Fruit fly (Drosophila melanogaster): ENCODE results near the gene tin.

tin gene

DNA sequence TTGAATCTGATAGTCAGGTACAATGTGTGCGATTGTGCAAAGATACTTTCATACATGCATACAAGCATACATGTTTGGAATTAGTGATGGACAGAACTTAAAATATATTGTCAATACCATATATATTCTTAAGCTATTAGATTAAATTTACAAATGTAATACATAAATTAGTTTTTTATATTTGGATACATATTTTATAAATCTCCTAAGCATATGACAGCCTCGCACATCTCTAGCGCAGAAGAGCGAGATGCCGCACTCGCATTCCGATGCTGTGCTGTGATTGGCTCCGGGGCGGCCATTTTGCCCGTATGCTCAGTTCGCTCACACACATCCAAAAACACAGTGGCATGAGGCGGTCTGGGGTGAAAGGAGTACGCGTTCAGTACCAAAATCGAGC, at the start of gene tin:
Gene tin, plus strand, starts transcription at position 383 of the 400 bp plus-strand sequence.
- no peak for TF ChIP-seq CG8478 (optimal IDR thresholded peaks at IDR 0.05)
- TF ChIP-seq CTCF (optimal IDR thresholded peaks at IDR 0.05) = no peak

DNA sequence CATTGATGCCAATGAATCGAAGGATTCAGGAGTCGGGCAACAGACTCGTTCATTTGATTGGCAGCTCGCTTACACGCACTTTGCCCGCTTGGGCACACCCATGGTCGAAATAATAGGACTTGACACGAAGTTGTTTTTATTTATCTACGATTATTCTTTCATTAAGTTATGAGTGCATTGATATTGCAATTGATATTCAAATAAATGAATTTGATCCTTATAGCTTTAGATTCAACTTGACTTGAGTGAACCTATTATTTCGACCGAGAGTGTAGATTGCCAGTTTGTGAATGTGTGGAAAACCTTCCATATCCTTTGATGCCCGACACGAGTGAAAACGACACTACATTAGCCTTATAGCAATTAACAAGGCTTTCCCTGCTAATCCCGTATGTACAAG, 48.2 kb upstream of the tin start:
- TF ChIP-seq CG8478 (optimal IDR thresholded peaks at IDR 0.05) (no peak), CTCF (optimal IDR thresholded peaks at IDR 0.05) (no peak)

DNA sequence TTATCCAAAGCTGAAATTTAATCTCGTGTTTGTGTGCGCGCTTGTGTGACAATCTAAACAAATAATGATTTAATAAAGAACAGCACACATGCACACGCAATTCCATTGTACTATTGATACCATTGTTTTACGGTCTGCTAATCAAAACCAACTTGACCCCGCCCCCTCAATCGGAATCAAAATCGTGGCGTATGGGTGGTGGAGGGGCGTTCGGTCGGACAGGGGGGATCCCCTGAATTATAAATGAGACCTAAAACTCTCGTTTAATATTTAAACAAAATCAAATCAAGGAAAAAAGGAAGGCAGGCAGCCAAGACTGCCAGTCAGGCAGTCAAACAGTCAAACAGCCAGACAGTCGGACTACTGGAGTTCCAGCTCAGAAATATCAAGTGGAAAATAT, 47.6 kb upstream of the tin start:
- TF ChIP-seq CG8478 (optimal IDR thresholded peaks at IDR 0.05) = no peak
- no peak for TF ChIP-seq CTCF (optimal IDR thresholded peaks at IDR 0.05)

DNA sequence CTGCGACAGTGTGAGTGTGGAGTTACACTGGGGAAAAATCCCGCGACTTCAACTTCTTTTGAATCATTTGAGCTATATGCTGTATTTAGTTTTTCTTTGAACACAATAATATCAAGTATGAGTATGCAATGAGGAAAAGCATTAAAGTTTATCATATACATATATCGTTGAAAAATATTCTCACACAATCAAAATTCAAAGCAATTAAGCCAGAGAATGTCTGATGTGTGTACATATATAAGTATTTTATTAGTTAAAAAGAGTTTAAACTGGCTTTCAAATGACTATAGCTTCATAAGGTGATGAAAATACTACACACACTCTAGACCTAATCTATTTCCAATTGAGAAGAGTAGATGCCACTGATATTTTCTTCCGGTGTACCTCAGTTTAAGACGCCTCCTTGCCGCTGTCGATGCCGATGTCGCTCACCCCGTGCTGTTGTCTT, 42.0 kb upstream of the tin start:
- TF ChIP-seq CTCF (optimal IDR thresholded peaks at IDR 0.05) (no peak), CG8478 (optimal IDR thresholded peaks at IDR 0.05) (no peak)

DNA sequence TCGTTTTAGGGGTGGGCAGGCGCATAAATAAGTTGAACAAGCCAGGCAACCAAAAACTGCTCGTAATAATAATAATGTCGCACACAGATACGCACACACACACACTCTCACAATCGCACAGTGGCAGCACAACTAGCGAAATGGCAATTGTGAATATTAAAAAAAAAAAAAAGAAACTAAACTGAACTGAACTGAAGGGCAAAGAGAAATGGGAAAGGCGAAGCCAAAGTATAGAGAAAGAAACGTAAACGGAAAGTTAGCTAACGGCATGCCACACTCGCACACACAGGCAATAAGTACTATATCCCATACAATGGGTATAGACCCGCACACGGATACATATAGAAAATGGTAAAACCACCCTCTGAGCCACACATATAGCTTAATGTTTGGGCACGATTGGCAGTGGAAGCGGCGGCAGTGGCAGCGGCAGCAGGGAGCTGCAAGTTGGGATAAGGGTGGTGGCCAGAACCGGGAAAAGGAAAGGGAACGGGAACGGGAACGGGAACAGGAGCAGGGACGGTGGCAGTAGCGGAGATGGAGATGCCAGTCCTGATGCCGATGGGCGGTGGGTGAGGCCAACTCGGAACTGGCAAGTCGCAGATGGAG, 40.4 kb upstream of the tin start:
- TF ChIP-seq CG8478 (optimal IDR thresholded peaks at IDR 0.05) (no peak), CTCF (optimal IDR thresholded peaks at IDR 0.05) (no peak)

DNA sequence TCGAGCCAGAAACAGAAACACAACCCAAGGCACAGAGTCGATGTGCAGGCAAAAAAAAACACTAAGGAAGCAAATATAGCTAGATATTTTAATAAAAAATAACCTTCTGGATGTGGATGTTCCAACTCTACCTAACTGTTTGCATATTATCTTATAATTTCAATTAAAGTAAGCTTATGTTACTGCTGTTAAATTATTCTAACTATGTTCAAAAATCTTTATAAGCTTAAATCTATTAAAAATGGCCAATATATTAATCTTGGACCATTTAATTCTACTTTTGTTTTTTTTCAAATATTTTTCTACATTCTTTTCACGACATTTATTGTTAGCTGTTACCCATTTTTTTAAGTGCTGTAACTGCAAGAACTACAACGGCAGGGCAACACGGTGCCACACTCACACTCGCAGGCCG, 39.8 kb upstream of the tin start:
- TF ChIP-seq CG8478 (optimal IDR thresholded peaks at IDR 0.05) = no peak
- no peak for TF ChIP-seq CTCF (optimal IDR thresholded peaks at IDR 0.05)

DNA sequence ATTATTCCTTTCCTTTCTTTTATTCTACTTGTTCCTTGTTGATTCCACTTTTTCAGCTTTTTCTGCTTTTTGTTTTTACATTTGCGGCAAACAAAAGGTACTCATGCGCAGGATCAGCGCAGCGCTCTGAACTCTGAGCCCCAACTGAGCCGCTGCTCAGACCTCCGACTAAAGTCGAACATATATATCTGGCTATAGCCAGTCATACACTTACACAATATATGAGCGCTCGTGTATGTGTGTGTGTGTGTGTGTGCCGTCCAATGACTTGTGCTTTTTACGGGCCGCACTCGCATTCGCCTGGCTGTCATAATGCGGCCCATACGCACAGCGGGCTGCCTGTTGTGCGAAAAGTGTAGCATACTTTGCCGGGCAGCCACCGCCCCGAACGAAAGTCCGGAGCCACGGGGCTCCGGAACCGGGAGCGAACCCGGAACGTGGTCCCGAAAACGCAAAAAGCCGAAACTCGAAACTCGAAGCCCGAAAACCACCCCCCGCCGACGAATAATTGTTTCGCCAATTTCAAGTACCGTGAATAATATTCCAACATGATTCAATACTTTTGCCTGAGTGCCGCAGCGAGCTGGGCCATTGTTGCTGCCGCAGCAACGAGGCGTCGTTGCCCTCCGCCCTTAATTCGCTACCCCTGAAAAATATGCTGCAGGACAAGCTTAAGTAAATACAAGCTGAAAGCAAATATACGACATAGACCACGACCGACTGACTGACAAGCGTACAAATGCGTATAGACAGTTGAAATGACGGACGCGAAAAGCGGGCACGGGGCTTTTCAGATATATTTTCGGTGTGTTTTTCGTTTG, 39.1 kb upstream of the tin start:
- no peak for TF ChIP-seq CG8478 (optimal IDR thresholded peaks at IDR 0.05)
- TF ChIP-seq CTCF (optimal IDR thresholded peaks at IDR 0.05) = no peak

DNA sequence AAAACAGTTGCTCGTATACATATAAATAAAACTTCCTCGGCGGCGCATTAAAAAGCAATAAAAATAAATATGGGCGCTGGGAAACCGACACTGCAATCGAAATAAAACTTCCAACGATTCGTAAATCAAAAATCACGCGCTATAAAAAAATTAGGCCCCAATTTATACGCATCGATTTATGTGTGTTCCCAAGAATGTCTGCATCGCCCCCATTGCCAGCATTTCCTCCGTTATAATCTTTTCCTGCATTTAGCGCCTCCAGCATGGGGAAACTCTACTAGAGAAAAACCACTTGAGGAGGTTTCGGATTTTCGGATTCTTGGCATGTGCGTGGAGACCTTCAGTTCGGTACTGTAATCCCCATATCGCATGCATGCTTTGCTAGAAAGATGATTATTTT, 35.5 kb upstream of the tin start:
- TF ChIP-seq CTCF (optimal IDR thresholded peaks at IDR 0.05) = no peak
- no peak for TF ChIP-seq CG8478 (optimal IDR thresholded peaks at IDR 0.05)

DNA sequence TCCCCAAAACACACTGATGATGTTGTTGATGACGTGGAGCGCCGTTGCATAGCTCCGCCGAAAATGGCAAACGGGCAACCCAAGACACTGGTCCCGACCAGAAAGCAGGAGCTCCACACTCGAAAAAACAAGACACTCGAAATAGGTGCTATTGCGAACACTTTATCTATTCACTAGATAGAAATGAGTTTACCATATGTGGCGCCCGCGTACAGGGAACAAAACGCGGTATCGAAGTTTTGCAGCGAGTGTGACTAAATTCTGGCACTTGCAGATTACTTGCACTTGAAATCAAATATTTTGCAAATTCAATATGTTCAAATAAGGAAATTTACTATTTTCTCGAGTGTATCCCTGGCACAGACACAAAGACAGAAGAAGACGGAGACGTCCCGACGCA, 33.8 kb upstream of the tin start:
- TF ChIP-seq CTCF (optimal IDR thresholded peaks at IDR 0.05) (no peak), CG8478 (optimal IDR thresholded peaks at IDR 0.05) (no peak)

DNA sequence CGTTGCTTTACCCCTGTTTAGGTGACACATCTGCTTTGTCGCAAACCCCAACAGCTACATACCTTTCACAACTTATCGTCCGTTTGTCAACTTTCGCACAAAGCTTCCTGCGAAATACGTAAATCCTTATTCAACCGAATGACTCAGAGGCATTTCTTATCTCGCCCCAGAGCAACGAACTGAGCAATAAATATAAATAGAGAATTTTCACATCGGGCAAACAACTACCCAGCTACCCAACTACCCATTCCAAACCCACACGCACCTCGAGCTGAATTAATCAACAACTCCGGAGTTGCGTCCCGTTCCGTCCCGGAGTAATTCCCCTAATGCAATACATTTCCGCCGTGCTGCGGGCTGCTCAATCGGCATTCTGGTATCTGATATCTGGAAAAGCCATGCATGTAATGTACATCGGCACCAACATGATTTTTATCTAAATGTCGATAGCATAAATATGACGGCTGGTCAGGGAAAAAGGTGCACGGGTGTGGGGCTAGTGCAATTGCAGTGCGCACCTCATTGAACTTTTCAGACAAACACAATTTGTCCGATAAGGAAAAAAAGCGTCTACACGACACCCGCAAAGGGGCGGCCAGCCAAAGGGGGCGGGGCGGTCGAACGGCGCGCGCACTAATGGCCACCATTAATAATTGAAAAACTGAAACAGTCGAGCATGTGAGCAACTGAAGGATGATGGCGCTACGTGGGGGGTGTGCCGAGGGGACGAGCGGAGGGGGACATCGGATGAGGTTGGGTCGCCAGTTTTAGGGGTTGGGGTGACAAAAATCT, 31.6 kb upstream of the tin start:
- no peak for TF ChIP-seq CG8478 (optimal IDR thresholded peaks at IDR 0.05)
- no peak for TF ChIP-seq CTCF (optimal IDR thresholded peaks at IDR 0.05)

DNA sequence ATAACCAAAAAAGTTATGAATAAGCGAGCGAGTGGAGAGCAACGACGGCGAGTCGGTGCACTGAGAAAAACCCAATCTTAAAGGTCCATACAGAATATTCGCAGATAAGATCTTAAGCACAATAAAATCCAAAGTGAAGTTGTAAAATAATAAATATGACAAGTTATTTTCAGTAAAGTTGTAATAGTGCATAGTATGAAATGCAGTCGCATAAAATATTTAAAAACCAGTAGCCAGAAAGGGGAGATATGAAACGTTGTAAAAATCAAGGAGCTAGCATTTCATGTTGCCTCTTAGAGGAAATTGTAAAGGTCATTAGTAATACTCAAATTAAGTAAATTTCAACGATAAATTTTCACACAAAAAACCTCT, 31.0 kb upstream of the tin start:
- TF ChIP-seq CG8478 (optimal IDR thresholded peaks at IDR 0.05) (no peak), CTCF (optimal IDR thresholded peaks at IDR 0.05) (no peak)

DNA sequence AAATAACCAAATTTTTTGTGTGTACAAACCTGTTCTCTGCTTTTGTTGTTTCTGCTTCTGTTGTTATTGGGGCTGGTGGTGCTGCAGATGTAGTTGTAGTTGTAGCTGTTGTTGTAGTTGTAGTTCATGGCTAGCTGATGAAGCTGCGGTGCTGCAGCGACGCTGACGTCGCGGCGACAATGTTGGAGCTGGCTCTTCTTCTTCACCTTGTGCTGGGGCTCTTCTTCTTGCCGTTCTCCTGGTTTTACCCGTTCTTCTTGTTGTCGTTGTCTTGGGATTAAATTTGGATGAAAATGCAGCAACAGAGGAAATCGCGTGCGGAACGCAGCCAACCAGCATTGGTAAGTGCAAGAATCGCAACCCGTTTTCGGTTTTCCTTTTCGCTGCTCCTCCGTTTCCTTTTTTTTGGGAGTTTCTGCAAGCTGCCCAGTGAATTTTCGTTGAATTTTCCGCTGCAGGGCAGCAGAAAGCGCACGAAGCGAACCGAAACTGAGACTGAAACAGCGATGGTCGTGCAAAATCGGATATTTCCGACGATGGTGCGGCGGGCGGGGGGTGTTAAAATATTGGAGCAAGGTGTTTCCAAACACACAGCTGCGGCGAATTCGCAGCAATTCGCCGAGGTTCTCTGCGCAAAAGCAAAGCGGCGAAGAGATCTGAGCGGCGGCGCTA, 30.3 kb upstream of the tin start:
- TF ChIP-seq CG8478 (optimal IDR thresholded peaks at IDR 0.05) (no peak), CTCF (optimal IDR thresholded peaks at IDR 0.05) (no peak)

DNA sequence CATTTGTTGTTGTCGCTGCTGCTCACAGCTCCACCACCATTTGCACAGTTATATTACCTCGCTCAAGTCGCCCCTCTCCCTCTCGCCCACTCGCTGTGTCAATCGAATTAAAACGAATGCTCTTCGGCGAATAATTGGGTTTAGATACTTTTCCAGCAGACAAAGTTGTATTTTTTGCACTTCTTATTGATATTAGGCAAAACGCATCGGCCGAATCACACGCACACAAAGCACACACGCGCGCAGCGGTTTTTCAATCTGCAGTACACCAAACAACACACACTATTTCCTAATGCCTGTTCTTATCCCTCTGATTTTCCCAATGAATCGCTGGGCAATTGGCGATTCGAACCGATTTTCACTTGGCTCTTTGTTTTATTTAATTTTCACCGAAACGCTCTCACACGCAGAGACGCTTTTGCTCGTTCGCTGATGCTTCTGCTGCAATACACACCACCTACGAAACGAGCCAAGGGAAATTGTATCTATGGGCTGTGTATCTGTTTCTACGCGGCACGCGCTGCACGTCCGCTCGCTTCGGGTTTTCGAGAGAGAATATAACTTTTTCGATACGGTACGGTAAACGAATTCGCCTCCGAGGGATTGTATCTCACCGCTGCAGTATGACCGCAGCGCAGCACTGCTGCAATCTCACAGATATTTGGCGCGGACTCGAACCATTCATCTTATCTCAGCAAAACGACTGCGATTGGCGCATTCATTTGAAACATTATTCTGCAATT, 29.6 kb upstream of the tin start, which contains the start of gene aus:
Gene aus, minus strand, starts transcription at position 563 of the 743 bp plus-strand sequence.
- TF ChIP-seq CTCF (optimal IDR thresholded peaks at IDR 0.05) = peak; percentile 10 to 55
- TF ChIP-seq CG8478 (optimal IDR thresholded peaks at IDR 0.05) = no peak

DNA sequence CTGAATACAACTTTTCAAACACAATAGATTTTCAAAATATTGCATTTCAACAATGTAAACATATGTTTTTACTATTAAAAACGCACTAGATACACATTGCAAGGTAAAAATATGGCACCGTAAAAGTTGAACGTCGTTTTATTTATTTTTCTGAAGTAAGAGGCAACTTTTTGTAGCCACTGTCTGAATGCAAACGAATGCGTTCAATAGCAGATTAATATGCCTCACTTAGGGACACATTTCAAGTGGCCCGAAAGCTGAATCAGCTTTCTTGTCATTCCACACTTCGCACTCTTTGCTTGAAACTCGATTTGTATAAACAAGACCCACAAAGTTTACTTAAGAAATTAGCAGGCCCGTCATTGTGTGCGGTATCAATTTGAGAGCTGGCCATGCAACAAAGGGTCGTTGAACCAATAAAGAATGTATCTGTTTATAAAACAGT, 28.9 kb upstream of the tin start:
- TF ChIP-seq CG8478 (optimal IDR thresholded peaks at IDR 0.05) (no peak), CTCF (optimal IDR thresholded peaks at IDR 0.05) (no peak)
